Worm (Caenorhabditis elegans) whole organism, L3 larva: ENCODE measurements around the gene F32E10.9.

Experiments
- ama-1 ChIP-seq: fragments of 150-350 bp; optimal IDR thresholded peaks from 2 replicates; lab custom pipeline; 2018
- egl-27 ChIP-seq: sonication (generic microtip); optimal IDR thresholded peaks from 4 replicates; lab custom pipeline; 2017; ENCODE audit warnings: missing biosample characterization, missing genetic modification reagents, missing genetic modification characterization
- nhr-12 ChIP-seq: fragments of 150-350 bp; optimal IDR thresholded peaks from 2 replicates; lab custom pipeline; 2014; ENCODE audit warnings: missing biosample characterization, missing genetic modification characterization
- nhr-23 ChIP-seq: fragments of 150-350 bp; optimal IDR thresholded peaks from 2 replicates; lab custom pipeline; 2014; ENCODE audit warnings: missing biosample characterization, missing genetic modification reagents, missing genetic modification characterization
- nhr-237 ChIP-seq: fragments of 150-350 bp; optimal IDR thresholded peaks from 2 replicates; lab custom pipeline; 2014; ENCODE audit warnings: missing biosample characterization, missing genetic modification characterization
- nhr-28 ChIP-seq: fragments of 150-350 bp; optimal IDR thresholded peaks from 2 replicates; lab custom pipeline; 2014; ENCODE audit warnings: missing biosample characterization, missing genetic modification characterization
- pqm-1 ChIP-seq: fragments of 150-350 bp; optimal IDR thresholded peaks from 2 replicates; lab custom pipeline; 2017; ENCODE audit warnings: missing biosample characterization, missing genetic modification characterization, inconsistent platforms

DNA sequence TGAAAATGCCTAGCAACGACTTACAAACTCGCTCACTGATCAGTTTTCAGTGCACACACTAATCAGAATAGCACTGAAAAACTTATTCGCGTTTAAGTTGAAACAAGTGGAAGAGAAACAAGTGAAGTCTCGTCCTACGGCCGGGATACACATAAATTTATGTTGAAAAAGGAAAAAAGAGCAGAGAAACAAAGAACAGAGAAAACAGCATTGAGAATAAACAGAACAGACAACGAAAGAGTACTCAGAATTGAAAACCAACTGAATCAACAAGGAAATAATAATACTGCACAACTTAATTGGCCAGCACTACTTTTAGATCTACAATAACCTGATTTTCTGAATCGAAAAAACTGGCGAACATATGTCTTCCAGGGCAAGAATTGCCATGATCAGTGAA is 9.4 kb downstream of the F32E10.9 start, which contains the start of gene F49E8.6:
- TF ChIP-seq nhr-28 (tag; lab: Kevin White, UChicago) = no peak
- no peak for TF ChIP-seq egl-27 (tag; lab: Kevin White, UChicago)
- TF ChIP-seq nhr-237 (tag; lab: Kevin White, UChicago) = no peak
- no peak for TF ChIP-seq pqm-1
- TF ChIP-seq nhr-12 (tag; lab: Kevin White, UChicago) = no peak
- no peak for TF ChIP-seq nhr-23 (tag; lab: Kevin White, UChicago)
- no peak for TF ChIP-seq ama-1 (lab: Kevin White, UChicago)
